Fruit fly (Drosophila melanogaster) whole organism, prepupa: ENCODE measurements around the gene CG32267.

ENCODE experiments used
- CG10631 ChIP-seq: fragments of 200-800 bp; sonication (Bioruptor generic); optimal IDR thresholded peaks from 2 replicates; lab custom pipeline; 2016; ENCODE audit warnings: missing biosample characterization, missing genetic modification characterization
- CG10669 ChIP-seq: fragments of 200-800 bp; sonication (Bioruptor generic); optimal IDR thresholded peaks from 3 replicates; lab custom pipeline; 2018; ENCODE audit warnings: missing biosample characterization, mild to moderate bottlenecking, missing genetic modification characterization, moderate library complexity
- CG11294 ChIP-seq: fragments of 200-800 bp; sonication (Bioruptor generic); IDR thresholded peaks from 2 replicates; pipeline ENCODE4 v1.3.6; 2022; ENCODE audit warnings: missing biosample characterization, missing genetic modification characterization
- CG11762 ChIP-seq: fragments of 200-800 bp; sonication (Bioruptor generic); optimal IDR thresholded peaks from 3 replicates; lab custom pipeline; 2016; ENCODE audit warnings: missing biosample characterization, missing genetic modification characterization; ENCODE audit not compliant: insufficient read depth
- CG11902 ChIP-seq: fragments of 200-800 bp; sonication (Bioruptor generic); optimal IDR thresholded peaks from 3 replicates; lab custom pipeline; 2016; ENCODE audit warnings: missing biosample characterization, missing genetic modification characterization
- CG15336 ChIP-seq: fragments of 200-800 bp; sonication (Bioruptor generic); IDR thresholded peaks from 2 replicates; pipeline ENCODE4 v1.3.6; 2022; ENCODE audit warnings: missing biosample characterization, missing genetic modification characterization
- CG3032 ChIP-seq: fragments of 200-800 bp; optimal IDR thresholded peaks from 2 replicates; lab custom pipeline; 2019; ENCODE audit warnings: missing biosample characterization, mild to moderate bottlenecking, missing genetic modification characterization, moderate library complexity
- CG31627 ChIP-seq: fragments of 200-800 bp; sonication (Bioruptor generic); optimal IDR thresholded peaks from 3 replicates; lab custom pipeline; 2016; ENCODE audit warnings: missing biosample characterization, missing genetic modification characterization
- CG32006 ChIP-seq: fragments of 200-800 bp; sonication (Bioruptor generic); optimal IDR thresholded peaks from 3 replicates; lab custom pipeline; 2017; ENCODE audit warnings: missing biosample characterization, mild to moderate bottlenecking, missing genetic modification characterization
- CG3919 ChIP-seq: fragments of 200-800 bp; sonication (Bioruptor generic); optimal IDR thresholded peaks from 3 replicates; lab custom pipeline; 2016; ENCODE audit warnings: missing biosample characterization, missing genetic modification characterization
- CG4318 ChIP-seq: fragments of 200-800 bp; sonication (Bioruptor generic); optimal IDR thresholded peaks from 3 replicates; lab custom pipeline; 2017; ENCODE audit warnings: missing biosample characterization, mild to moderate bottlenecking, missing genetic modification characterization
- CG6276 ChIP-seq: fragments of 200-800 bp; sonication (Bioruptor generic); optimal IDR thresholded peaks from 2 replicates; lab custom pipeline; 2017; ENCODE audit warnings: missing biosample characterization, mild to moderate bottlenecking, missing genetic modification characterization
- CG6792 ChIP-seq: fragments of 200-800 bp; sonication (Bioruptor generic); optimal IDR thresholded peaks from 3 replicates; lab custom pipeline; 2016; ENCODE audit warnings: missing biosample characterization, missing genetic modification characterization
- CG6808 ChIP-seq: fragments of 200-800 bp; sonication (Bioruptor generic); optimal IDR thresholded peaks from 3 replicates; lab custom pipeline; 2017; ENCODE audit warnings: missing biosample characterization, missing genetic modification characterization, mild to moderate bottlenecking, moderate library complexity, missing genetic modification reagents
- CG6854 ChIP-seq: fragments of 200-800 bp; sonication (Bioruptor generic); optimal IDR thresholded peaks from 2 replicates; lab custom pipeline; 2017; ENCODE audit warnings: missing biosample characterization, mild to moderate bottlenecking, missing genetic modification characterization
- CG8119 ChIP-seq: fragments of 200-800 bp; sonication (Bioruptor generic); IDR thresholded peaks from 3 replicates; pipeline ENCODE4 v1.3.6; 2022; ENCODE audit warnings: missing biosample characterization, missing genetic modification characterization
- Eip75B ChIP-seq: fragments of 200-800 bp; sonication (Bioruptor generic); optimal IDR thresholded peaks from 3 replicates; lab custom pipeline; 2016; ENCODE audit warnings: missing biosample characterization, missing genetic modification characterization
- Eip78C ChIP-seq: fragments of 200-800 bp; sonication (Bioruptor generic); peaks from one replicate; lab custom pipeline; 2016; ENCODE audit warnings: missing biosample characterization, missing genetic modification characterization
- Eip93F ChIP-seq: fragments of 200-800 bp; sonication (Bioruptor generic); optimal IDR thresholded peaks from 2 replicates; lab custom pipeline; 2016; ENCODE audit warnings: missing biosample characterization, mild to moderate bottlenecking, missing genetic modification characterization
- Ets21C ChIP-seq: fragments of 200-800 bp; sonication (Bioruptor generic); optimal IDR thresholded peaks from 3 replicates; lab custom pipeline; 2016; ENCODE audit warnings: missing biosample characterization, missing genetic modification characterization
- Ets96B ChIP-seq: fragments of 200-800 bp; optimal IDR thresholded peaks from 2 replicates; lab custom pipeline; 2019; ENCODE audit warnings: missing biosample characterization, mild to moderate bottlenecking, missing genetic modification characterization, moderate library complexity
- Hr4 ChIP-seq: fragments of 200-800 bp; sonication (Bioruptor generic); optimal IDR thresholded peaks from 3 replicates; lab custom pipeline; 2016; ENCODE audit warnings: missing biosample characterization, missing genetic modification characterization
- Met ChIP-seq: fragments of 200-800 bp; sonication (Bioruptor generic); optimal IDR thresholded peaks from 3 replicates; lab custom pipeline; 2016; ENCODE audit warnings: missing biosample characterization, missing genetic modification characterization
- OdsH ChIP-seq: fragments of 200-800 bp; sonication (Bioruptor generic); optimal IDR thresholded peaks from 3 replicates; lab custom pipeline; 2016; ENCODE audit warnings: missing biosample characterization, missing genetic modification characterization
- Smox ChIP-seq: fragments of 200-800 bp; sonication (Bioruptor generic); optimal IDR thresholded peaks from 3 replicates; lab custom pipeline; 2016; ENCODE audit warnings: missing biosample characterization, missing genetic modification characterization
- Sox102F ChIP-seq: fragments of 200-800 bp; sonication (Bioruptor generic); optimal IDR thresholded peaks from 2 replicates; lab custom pipeline; 2016; ENCODE audit warnings: missing biosample characterization, mild to moderate bottlenecking, missing genetic modification characterization
- Sox15 ChIP-seq: fragments of 200-800 bp; sonication (Bioruptor generic); optimal IDR thresholded peaks from 3 replicates; lab custom pipeline; 2016; ENCODE audit warnings: missing biosample characterization, missing genetic modification characterization
- achi ChIP-seq: fragments of 200-800 bp; sonication (Bioruptor generic); optimal IDR thresholded peaks from 3 replicates; lab custom pipeline; 2016; ENCODE audit warnings: missing biosample characterization, missing genetic modification characterization
- acj6 ChIP-seq: fragments of 200-800 bp; sonication (Bioruptor generic); optimal IDR thresholded peaks from 3 replicates; lab custom pipeline; 2016; ENCODE audit warnings: missing biosample characterization, missing genetic modification characterization
- cyc ChIP-seq: fragments of 200-800 bp; sonication (Bioruptor generic); optimal IDR thresholded peaks from 3 replicates; lab custom pipeline; 2016; ENCODE audit warnings: missing biosample characterization, missing genetic modification characterization
- dac ChIP-seq: fragments of 200-800 bp; sonication (Bioruptor generic); optimal IDR thresholded peaks from 2 replicates; lab custom pipeline; 2017; ENCODE audit warnings: missing biosample characterization, mild to moderate bottlenecking, missing genetic modification characterization
- dsx ChIP-seq: fragments of 200-800 bp; optimal IDR thresholded peaks from 3 replicates; lab custom pipeline; 2019; ENCODE audit warnings: missing biosample characterization, mild to moderate bottlenecking, missing genetic modification characterization, moderate library complexity; ENCODE audit not compliant: poor library complexity, severe bottlenecking
- eg ChIP-seq: fragments of 200-800 bp; sonication (Bioruptor generic); IDR thresholded peaks from 3 replicates; pipeline ENCODE4 v1.3.6; 2022; ENCODE audit warnings: missing biosample characterization, missing genetic modification characterization
- fd59A ChIP-seq: fragments of 200-800 bp; sonication (Bioruptor generic); optimal IDR thresholded peaks from 2 replicates; lab custom pipeline; 2017; ENCODE audit warnings: missing biosample characterization, mild to moderate bottlenecking, missing genetic modification characterization, missing genetic modification reagents
- fkh ChIP-seq: fragments of 200-800 bp; sonication (Bioruptor generic); optimal IDR thresholded peaks from 3 replicates; lab custom pipeline; 2017; ENCODE audit warnings: missing biosample characterization, mild to moderate bottlenecking, missing genetic modification characterization, moderate library complexity
- lz ChIP-seq: fragments of 200-800 bp; sonication (Bioruptor generic); optimal IDR thresholded peaks from 3 replicates; lab custom pipeline; 2016; ENCODE audit warnings: missing biosample characterization, missing genetic modification characterization
- net ChIP-seq: fragments of 200-800 bp; sonication (Bioruptor generic); optimal IDR thresholded peaks from 3 replicates; lab custom pipeline; 2016; ENCODE audit warnings: missing biosample characterization, missing genetic modification characterization
- pdm3 ChIP-seq: fragments of 200-800 bp; sonication (Bioruptor generic); optimal IDR thresholded peaks from 3 replicates; lab custom pipeline; 2016; ENCODE audit warnings: missing biosample characterization, missing genetic modification characterization
- spab ChIP-seq: fragments of 200-800 bp; sonication (Bioruptor generic); optimal IDR thresholded peaks from 2 replicates; lab custom pipeline; 2017; ENCODE audit warnings: missing biosample characterization, mild to moderate bottlenecking, missing genetic modification characterization, missing genetic modification reagents
- ss ChIP-seq, 2 experiments: fragments of 200-800 bp; sonication (Bioruptor generic); optimal IDR thresholded peaks; 2 replicates in 1 of 2; 3 replicates in 1 of 2; lab custom pipeline; 2017 to 2018; ENCODE audit warnings: mild to moderate bottlenecking in 2 of 2, missing biosample characterization in 2 of 2, missing genetic modification characterization in 2 of 2, moderate library complexity in 1 of 2
- svp ChIP-seq: fragments of 200-800 bp; sonication (Bioruptor generic); peaks from one replicate; lab custom pipeline; 2016; ENCODE audit warnings: missing biosample characterization, missing genetic modification characterization
- topi ChIP-seq: fragments of 200-800 bp; sonication (Bioruptor generic); optimal IDR thresholded peaks from 3 replicates; lab custom pipeline; 2016; ENCODE audit warnings: missing biosample characterization, missing genetic modification characterization
- vri ChIP-seq: fragments of 200-800 bp; sonication (Bioruptor generic); optimal IDR thresholded peaks from 3 replicates; lab custom pipeline; 2016; ENCODE audit warnings: missing biosample characterization, mild to moderate bottlenecking, missing genetic modification characterization

CG32267 gene

DNA sequence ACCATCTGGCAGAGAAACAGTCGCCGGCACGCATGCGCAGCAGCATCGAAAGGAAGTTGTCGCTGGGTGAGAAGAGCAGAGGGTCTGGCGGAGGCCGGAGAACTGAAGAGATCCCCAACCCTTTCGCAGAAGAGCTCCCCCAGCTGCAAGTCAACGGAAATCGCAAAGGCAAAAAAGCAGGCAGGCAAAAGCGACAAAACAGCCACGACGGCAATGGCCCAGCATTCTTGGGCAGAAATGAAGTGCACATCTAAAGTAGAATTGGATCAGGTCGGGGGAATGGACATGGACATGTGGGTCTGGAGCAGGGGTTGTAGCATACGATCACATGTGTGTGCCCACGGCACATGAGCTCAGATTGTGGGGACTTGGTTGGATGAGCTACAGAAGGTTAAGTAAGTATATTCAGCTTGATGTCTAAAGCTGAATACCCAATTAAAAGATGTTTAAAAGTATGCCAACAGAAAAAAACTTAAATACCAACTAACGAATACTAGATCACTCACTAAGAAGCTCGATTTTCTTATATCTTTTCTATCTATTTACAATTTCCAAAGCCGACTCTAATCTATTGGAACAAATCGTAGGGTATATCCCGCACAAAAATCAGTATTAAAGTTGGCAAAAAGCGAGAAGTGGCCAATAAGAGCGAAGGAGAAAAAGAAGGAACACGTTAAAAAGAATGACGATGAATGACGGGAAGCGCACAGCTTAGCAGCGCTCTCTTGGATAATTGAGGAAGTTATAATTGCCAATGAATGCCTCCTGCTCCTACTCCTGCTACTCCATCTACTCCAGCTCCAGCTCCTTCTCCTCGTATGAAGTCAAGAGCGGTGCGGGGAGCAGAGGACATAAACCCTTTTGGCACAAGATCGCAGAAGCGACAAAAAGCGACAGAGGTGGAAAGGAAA is 29.9 kb downstream of the CG32267 start (continued):
- TF ChIP-seq CG10631 (GFP tag; lab: Kevin White, UChicago) (peak; percentile 58), Ets21C (no peak), Eip93F (GFP tag; lab: Kevin White, UChicago) (no peak), cyc (GFP tag; lab: Kevin White, UChicago) (peak; percentile 10), fd59A (peak; percentile 58), CG11762 (no peak), Eip75B (peak; percentile 39), dac (no peak), lz (GFP tag; lab: Kevin White, UChicago) (no peak), CG6808 (GFP tag; lab: Kevin White, UChicago) (peak; percentile 66)

DNA sequence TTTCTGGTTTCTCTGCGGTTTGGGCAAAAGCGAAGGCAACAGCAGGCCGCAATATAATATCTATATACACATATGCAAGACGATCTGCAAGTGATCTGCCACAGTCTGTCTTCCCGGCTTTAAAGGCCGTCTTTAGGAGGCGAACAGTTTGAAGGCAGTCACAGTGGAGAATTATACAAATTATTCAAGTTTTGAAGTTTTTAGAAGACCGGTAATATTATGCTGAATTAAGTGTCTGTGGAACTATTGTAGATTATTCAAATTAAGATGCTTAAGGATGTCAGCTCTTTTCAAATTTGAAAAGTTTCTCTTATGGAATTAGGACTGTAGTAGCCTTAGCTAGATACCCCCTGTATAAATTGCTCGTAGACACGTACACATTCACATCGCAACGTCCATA is 31.8 kb downstream of the CG32267 start:
- peak; percentile 80 for TF ChIP-seq Eip78C (GFP tag; lab: Kevin White, UChicago)
- TF ChIP-seq acj6, result no peak
- peak; percentile 61; the same call in 2 of the 3 replicates for TF ChIP-seq CG8119
- no peak for TF ChIP-seq CG10669 (GFP tag; lab: Kevin White, UChicago)
- peak; percentile 60 for TF ChIP-seq CG32006
- TF ChIP-seq fkh (GFP tag; lab: Kevin White, UChicago), result no peak
- TF ChIP-seq pdm3, result peak; percentile 2
- TF ChIP-seq CG6276, result peak; percentile 20
- no peak for TF ChIP-seq Sox102F (GFP tag; lab: Kevin White, UChicago)
- no peak for TF ChIP-seq CG11902 (GFP tag; lab: Kevin White, UChicago)
- peak; percentile 65 for TF ChIP-seq eg (GFP tag; lab: Robert Waterston, UW)
- TF ChIP-seq CG4318, result no peak
- no peak for TF ChIP-seq CG11294 (GFP tag; lab: Robert Waterston, UW)
- peak; percentile 10 for TF ChIP-seq CG6792 (GFP tag; lab: Kevin White, UChicago)
- TF ChIP-seq OdsH (GFP tag; lab: Kevin White, UChicago), result peak; percentile 17
- peak; percentile 73 for TF ChIP-seq Hr4
- peak; percentile 20 for TF ChIP-seq CG10631 (GFP tag; lab: Kevin White, UChicago)
- TF ChIP-seq Met (GFP tag; lab: Kevin White, UChicago), result peak; percentile 8
- TF ChIP-seq ss (GFP tag; optimal IDR thresholded peaks at IDR 0.05; lab: Kevin White, UChicago), result no peak
- TF ChIP-seq dac, result peak; percentile 14
- TF ChIP-seq spab (GFP tag; lab: Kevin White, UChicago), result no peak
- TF ChIP-seq svp (GFP tag; lab: Kevin White, UChicago), result no peak
- TF ChIP-seq CG15336 (GFP tag; lab: Robert Waterston, UW), result peak; percentile 28

DNA sequence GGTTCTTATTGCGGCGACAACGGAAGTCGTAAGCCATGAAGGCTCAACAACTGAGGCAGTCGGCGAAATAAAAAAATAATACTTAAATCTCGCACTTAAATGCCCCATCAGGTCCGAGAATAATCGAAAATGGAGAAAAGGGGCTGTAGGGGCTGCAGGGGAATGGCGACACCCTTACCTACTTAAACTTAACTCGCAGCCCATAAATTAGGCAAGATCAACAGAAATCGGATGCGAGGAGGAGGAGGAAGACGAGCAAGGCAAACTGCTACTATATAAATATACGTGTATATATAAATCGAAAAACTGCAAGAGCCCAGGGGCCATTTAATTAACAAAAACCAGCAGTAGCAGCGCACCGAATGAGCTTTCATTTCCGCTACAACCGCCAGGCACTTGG is 32.3 kb downstream of the CG32267 start:
- no peak for TF ChIP-seq CG31627 (GFP tag; lab: Kevin White, UChicago)
- TF ChIP-seq ss (GFP tag; optimal IDR thresholded peaks at IDR 0.05; lab: Kevin White, UChicago), result peak in 1 of 2 experiments; percentile 29
- TF ChIP-seq Met (GFP tag; lab: Kevin White, UChicago), result no peak
- no peak for TF ChIP-seq CG6854 (GFP tag; lab: Kevin White, UChicago)
- TF ChIP-seq Eip78C (GFP tag; lab: Kevin White, UChicago), result peak; percentile 1

DNA sequence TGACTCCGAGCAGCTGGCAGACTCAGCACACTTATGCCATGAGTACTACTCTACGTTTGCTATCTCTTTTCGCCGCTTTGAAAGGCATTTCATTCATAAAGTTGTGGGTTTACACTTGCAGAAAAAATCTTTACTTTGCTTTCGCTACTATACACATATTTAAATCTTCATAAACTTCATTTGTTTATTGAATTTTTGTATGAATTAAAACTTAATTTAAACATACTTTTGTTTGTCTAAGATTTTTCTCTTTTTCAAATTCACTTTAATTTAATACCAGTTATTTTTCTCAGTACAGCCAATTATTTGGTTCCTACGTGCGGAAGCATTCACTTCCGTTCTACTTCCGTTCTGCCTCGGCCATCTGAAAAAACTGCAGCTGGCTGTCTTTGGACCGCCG is 33.4 kb downstream of the CG32267 start:
- no peak for TF ChIP-seq Sox15 (GFP tag; lab: Kevin White, UChicago)
- TF ChIP-seq CG6792 (GFP tag; lab: Kevin White, UChicago), result peak; percentile 26
- peak; percentile 56 for TF ChIP-seq Met (GFP tag; lab: Kevin White, UChicago)
- peak; percentile 82 for TF ChIP-seq Eip78C (GFP tag; lab: Kevin White, UChicago)
- peak; percentile 11 for TF ChIP-seq Eip75B
- peak; percentile 27 for TF ChIP-seq CG10669 (GFP tag; lab: Kevin White, UChicago)
- peak; percentile 26 for TF ChIP-seq CG3919 (GFP tag; lab: Kevin White, UChicago)
- no peak for TF ChIP-seq Eip93F (GFP tag; lab: Kevin White, UChicago)
- TF ChIP-seq Smox (GFP tag; lab: Kevin White, UChicago), result peak; percentile 38
- peak; percentile 9 for TF ChIP-seq dsx (GFP tag; lab: Kevin White, UChicago)
- peak; percentile 32 for TF ChIP-seq pdm3
- peak; percentile 37 for TF ChIP-seq topi (GFP tag; lab: Kevin White, UChicago)
- peak; percentile 17 for TF ChIP-seq spab (GFP tag; lab: Kevin White, UChicago)
- TF ChIP-seq Ets21C, result no peak
- peak; percentile 1 for TF ChIP-seq net
- peak; percentile 36 for TF ChIP-seq achi (GFP tag; lab: Kevin White, UChicago)
- TF ChIP-seq CG3032 (tag; lab: Kevin White, UChicago), result peak; percentile 42
- TF ChIP-seq Sox102F (GFP tag; lab: Kevin White, UChicago), result peak; percentile 25
- peak; percentile 4 for TF ChIP-seq CG10631 (GFP tag; lab: Kevin White, UChicago)
- peak; percentile 7 for TF ChIP-seq CG31627 (GFP tag; lab: Kevin White, UChicago)
- TF ChIP-seq Ets96B (tag; lab: Kevin White, UChicago), result peak; percentile 47
- no peak for TF ChIP-seq CG4318
- no peak for TF ChIP-seq vri
